Worm (Caenorhabditis elegans): ENCODE data around the gene F41C3.8.

F41C3.8 gene

ce11 chrII:4706359-4706871 is 9.4 kb upstream of the F41C3.8 start, which contains the start of the genes F10G7.9 and tsn-1 (continued):
- TF ChIP-seq ZK185.1 (tag; optimal IDR thresholded peaks at IDR 0.05; ENCODE audit: poor library complexity, severe bottlenecking), result peak; percentile 16
- peak; percentile 77 for TF ChIP-seq nhr-80 (tag; optimal IDR thresholded peaks at IDR 0.05)
- no peak for TF ChIP-seq nhr-120 (GFP tag; IDR thresholded peaks at IDR 0.05)

- TF ChIP-seq B0336.3 (GFP tag; IDR thresholded peaks at IDR 0.05) (peak; percentile 66; the same call in 1 of the 2 replicates), nhr-90 (tag; optimal IDR thresholded peaks at IDR 0.05) (no peak), repo-1 (tag; optimal IDR thresholded peaks at IDR 0.05) (peak; percentile 60), ekl-4 (GFP tag; IDR thresholded peaks at IDR 0.05) (peak; percentile 49; the same call in 1 of the 2 replicates), K12H6.12 (tag; optimal IDR thresholded peaks at IDR 0.05) (no peak), lin-40 (tag; optimal IDR thresholded peaks at IDR 0.05) (peak; percentile 9), egrh-3 (GFP tag; IDR thresholded peaks at IDR 0.05) (no peak), Y56A3A.18 (GFP tag; IDR thresholded peaks at IDR 0.05) (peak; percentile 73), F49E8.2 (tag; optimal IDR thresholded peaks at IDR 0.05; ENCODE audit: insufficient read depth) (peak; percentile 24), die-1 (tag; optimal IDR thresholded peaks at IDR 0.05) (no peak), lin-35 (GFP tag; optimal IDR thresholded peaks at IDR 0.05) (peak in 1 of 3 experiments; percentile 1), efl-1 (GFP tag; optimal IDR thresholded peaks at IDR 0.05) (no peak), xnd-1 (tag; optimal IDR thresholded peaks at IDR 0.05) (peak; percentile 23), tlf-1 (GFP tag; optimal IDR thresholded peaks at IDR 0.05) (peak; percentile 9), athp-1 (tag; optimal IDR thresholded peaks at IDR 0.05) (peak; percentile 37), nfya-2 (GFP tag; IDR thresholded peaks at IDR 0.05) (0 out of 2 replicates have a peak, but pooled peaks have one; percentile 31), sea-2 (GFP tag; IDR thresholded peaks at IDR 0.05) (no peak), let-607 (tag; optimal IDR thresholded peaks at IDR 0.05) (peak in 1 of 2 experiments; percentile 45), madf-8 (GFP tag; conservative IDR thresholded peaks at IDR 0.05) (no peak), lin-54 (GFP tag; optimal IDR thresholded peaks at IDR 0.05) (peak; percentile 43), Y95B8A.8 (GFP tag; IDR thresholded peaks at IDR 0.05) (0 out of 2 replicates have a peak, but pooled peaks have one; percentile 8), F10E7.11 (tag; optimal IDR thresholded peaks at IDR 0.05) (peak; percentile 45), ama-1 (optimal IDR thresholded peaks at IDR 0.05) (no peak), ama-1 (GFP tag; optimal IDR thresholded peaks at IDR 0.05) (peak in 1 of 2 experiments; percentile 71), chd-7 (tag; optimal IDR thresholded peaks at IDR 0.05) (peak; percentile 49), madf-6 (GFP tag; IDR thresholded peaks at IDR 0.05) (peak; percentile 40), him-1 (tag; optimal IDR thresholded peaks at IDR 0.05) (peak; percentile 5), F23B12.7 (tag; optimal IDR thresholded peaks at IDR 0.05; ENCODE audit: insufficient read depth) (no peak), snpc-3.4 (tag; optimal IDR thresholded peaks at IDR 0.05) (peak; percentile 66), Y53G8AR.9 (GFP tag; conservative IDR thresholded peaks at IDR 0.05) (0 out of 2 replicates have a peak, but pooled peaks have one; percentile 61), F52B5.7 (tag; optimal IDR thresholded peaks at IDR 0.05) (peak; percentile 16), snpc-4 (GFP tag; optimal IDR thresholded peaks at IDR 0.05) (no peak), snpc-4 (tag; optimal IDR thresholded peaks at IDR 0.05) (peak in 2 of 4 experiments; percentile 13 to 29), unc-130 (GFP tag; optimal IDR thresholded peaks at IDR 0.05) (peak; percentile 46), pbrm-1 (GFP tag; IDR thresholded peaks at IDR 0.05) (no peak), madf-3 (GFP tag; IDR thresholded peaks at IDR 0.05) (peak; percentile 70; the same call in 1 of the 2 replicates), hrde-1 (tag; optimal IDR thresholded peaks at IDR 0.05; ENCODE audit: borderline replicate concordance) (peak; percentile 77)
Measured at ce11 chrII:4710120-4710519, 5.7 kb upstream of the F41C3.8 start, which contains the start of gene tag-151. Gene tag-151 (plus strand): TSS chrII:4710277.
